Worm (Caenorhabditis elegans) whole organism, early embryonic: ENCODE measurements around the gene math-41.
"Not testable (repeated sequence)": the region's sequence is repeated elsewhere in the genome, so short reads cannot be mapped to it uniquely, and the experiment has no call there.

ENCODE experiments used
- ceh-13 ChIP-seq: fragments of 200-800 bp; sonication (Bioruptor generic); optimal IDR thresholded peaks from 2 replicates; lab custom pipeline; 2018; ENCODE audit warnings: mild to moderate bottlenecking, missing genetic modification characterization, missing compliant biosample characterization
- ceh-36 ChIP-seq: sonication (generic microtip); optimal IDR thresholded peaks from 2 replicates; lab custom pipeline; 2016; ENCODE audit warnings: missing genetic modification characterization, inconsistent platforms, missing compliant biosample characterization
- ets-7 ChIP-seq: sonication (generic microtip); optimal IDR thresholded peaks from 2 replicates; lab custom pipeline; 2016; ENCODE audit warnings: missing genotype, missing genetic modification characterization, missing compliant biosample characterization
- hmbx-1 ChIP-seq: sonication (generic microtip); optimal IDR thresholded peaks from 2 replicates; lab custom pipeline; 2016; ENCODE audit warnings: mild to moderate bottlenecking, missing genetic modification characterization, missing compliant biosample characterization
- hmg-4 ChIP-seq: fragments of 200-800 bp; sonication (Bioruptor generic); optimal IDR thresholded peaks from 2 replicates; lab custom pipeline; 2018; ENCODE audit warnings: mild to moderate bottlenecking, missing genetic modification characterization, missing compliant biosample characterization
- pes-1 ChIP-seq: fragments of 200-800 bp; sonication (Bioruptor generic); IDR thresholded peaks from 2 replicates; pipeline ENCODE4 v1.3.6; 2022; ENCODE audit warnings: missing genetic modification reagents, missing genetic modification characterization, missing compliant biosample characterization
- scrt-1 ChIP-seq: fragments of 200-800 bp; sonication (Bioruptor generic); IDR thresholded peaks from 2 replicates; pipeline ENCODE4 v1.3.6; 2022; ENCODE audit warnings: missing genetic modification characterization, missing compliant biosample characterization
- sea-1 ChIP-seq: fragments of 200-800 bp; sonication (Bioruptor generic); conservative IDR thresholded peaks from 2 replicates; pipeline ENCODE4 v1.3.6; 2022; ENCODE audit warnings: missing genetic modification characterization, missing compliant biosample characterization

ce11 chrII:1862334-1862733 lies 37.9 kb downstream of the math-41 start, which contains the start of gene fbxb-98:
- not testable (repeated sequence) for TF ChIP-seq ets-7; ceh-36 (tag; lab: Kevin White, UChicago); ceh-13 (GFP tag; lab: Kevin White, UChicago); pes-1; hmbx-1 (tag; lab: Kevin White, UChicago); sea-1 (GFP tag; lab: Robert Waterston, UW); scrt-1 (GFP tag; lab: Robert Waterston, UW); hmg-4 (GFP tag; lab: Kevin White, UChicago)
